Worm (Caenorhabditis elegans) whole organism, midembryonic: ENCODE results near the gene hpo-12.

Experiments used
- T22C8.4 ChIP-seq: fragments of 200-800 bp; sonication (Bioruptor generic); IDR thresholded peaks from 2 replicates; pipeline ENCODE4 v1.3.6; 2022; ENCODE audit warnings: missing genetic modification characterization, missing compliant biosample characterization
- cog-1 ChIP-seq: sonication (generic microtip); optimal IDR thresholded peaks from 2 replicates; lab custom pipeline; 2016; ENCODE audit warnings: missing genetic modification characterization, missing compliant biosample characterization
- flt-1 ChIP-seq: fragments of 200-800 bp; sonication (Bioruptor generic); IDR thresholded peaks from 2 replicates; pipeline ENCODE4 v1.3.6; 2022; ENCODE audit warnings: missing genetic modification characterization, missing compliant biosample characterization
- med-1 ChIP-seq: sonication (generic microtip); optimal IDR thresholded peaks from 2 replicates; lab custom pipeline; 2017; ENCODE audit warnings: missing genetic modification characterization, mild to moderate bottlenecking, missing compliant biosample characterization, antibody characterized with exemption, missing genetic modification reagents; ENCODE audit not compliant: insufficient read depth
- ref-1 ChIP-seq: fragments of 200-800 bp; sonication (Bioruptor generic); conservative IDR thresholded peaks from 2 replicates; pipeline ENCODE4 v1.3.6; 2022; ENCODE audit warnings: missing genetic modification reagents, missing genetic modification characterization, missing compliant biosample characterization
- tab-1 ChIP-seq: fragments of 200-800 bp; sonication (Bioruptor generic); IDR thresholded peaks from 2 replicates; pipeline ENCODE4 v1.3.6; 2022; ENCODE audit warnings: missing genetic modification characterization, missing compliant biosample characterization
- ztf-23 ChIP-seq: fragments of 200-800 bp; sonication (Bioruptor generic); IDR thresholded peaks from 2 replicates; pipeline ENCODE4 v1.3.6; 2022; ENCODE audit warnings: missing genetic modification reagents, missing genetic modification characterization, missing compliant biosample characterization
- ztf-29 ChIP-seq: fragments of 200-800 bp; sonication (Bioruptor generic); IDR thresholded peaks from 2 replicates; pipeline ENCODE4 v1.3.6; 2022; ENCODE audit warnings: missing genetic modification reagents, missing genetic modification characterization, missing compliant biosample characterization

ce11 chrIV:12287628-12288027, 4.7 kb downstream of the hpo-12 start, which contains the start of gene erl-1:
- TF ChIP-seq cog-1 (tag; lab: Kevin White, UChicago) (no peak), ztf-29 (no peak), ztf-23 (GFP tag; lab: Robert Waterston, UW) (no peak), T22C8.4 (GFP tag; lab: Robert Waterston, UW) (no peak), med-1 (GFP tag; lab: Kevin White, UChicago) (no peak), flt-1 (GFP tag; lab: Robert Waterston, UW) (no peak), tab-1 (GFP tag; lab: Robert Waterston, UW) (no peak), ref-1 (GFP tag; lab: Robert Waterston, UW) (no peak)
